Fruit fly (Drosophila melanogaster) whole organism, prepupa: Measurements from ENCODE around the gene Ptpa.

Experiments
- Blimp-1 ChIP-seq: fragments of 200-800 bp; sonication (Bioruptor generic); optimal IDR thresholded peaks from 3 replicates; lab custom pipeline; 2017; ENCODE audit warnings: missing biosample characterization, missing genetic modification characterization, mild to moderate bottlenecking, moderate library complexity, missing genetic modification reagents
- CG10669 ChIP-seq: fragments of 200-800 bp; sonication (Bioruptor generic); optimal IDR thresholded peaks from 3 replicates; lab custom pipeline; 2018; ENCODE audit warnings: missing biosample characterization, mild to moderate bottlenecking, missing genetic modification characterization, moderate library complexity
- CG11294 ChIP-seq: fragments of 200-800 bp; sonication (Bioruptor generic); IDR thresholded peaks from 2 replicates; pipeline ENCODE4 v1.3.6; 2022; ENCODE audit warnings: missing biosample characterization, missing genetic modification characterization
- CG11902 ChIP-seq: fragments of 200-800 bp; sonication (Bioruptor generic); optimal IDR thresholded peaks from 3 replicates; lab custom pipeline; 2016; ENCODE audit warnings: missing biosample characterization, missing genetic modification characterization
- CG15336 ChIP-seq: fragments of 200-800 bp; sonication (Bioruptor generic); IDR thresholded peaks from 2 replicates; pipeline ENCODE4 v1.3.6; 2022; ENCODE audit warnings: missing biosample characterization, missing genetic modification characterization
- CG16779 ChIP-seq: fragments of 200-800 bp; sonication (Bioruptor generic); optimal IDR thresholded peaks from 3 replicates; lab custom pipeline; 2017; ENCODE audit warnings: missing biosample characterization, mild to moderate bottlenecking, missing genetic modification characterization
- CG32006 ChIP-seq: fragments of 200-800 bp; sonication (Bioruptor generic); optimal IDR thresholded peaks from 3 replicates; lab custom pipeline; 2017; ENCODE audit warnings: missing biosample characterization, mild to moderate bottlenecking, missing genetic modification characterization
- CG4318 ChIP-seq: fragments of 200-800 bp; sonication (Bioruptor generic); optimal IDR thresholded peaks from 3 replicates; lab custom pipeline; 2017; ENCODE audit warnings: missing biosample characterization, mild to moderate bottlenecking, missing genetic modification characterization
- CG6163 ChIP-seq: fragments of 200-800 bp; sonication (Bioruptor generic); IDR thresholded peaks from 3 replicates; pipeline ENCODE4 v1.3.6; 2022; ENCODE audit warnings: missing biosample characterization, missing genetic modification characterization
- CG6276 ChIP-seq: fragments of 200-800 bp; sonication (Bioruptor generic); optimal IDR thresholded peaks from 2 replicates; lab custom pipeline; 2017; ENCODE audit warnings: missing biosample characterization, mild to moderate bottlenecking, missing genetic modification characterization
- CG6792 ChIP-seq: fragments of 200-800 bp; sonication (Bioruptor generic); optimal IDR thresholded peaks from 3 replicates; lab custom pipeline; 2016; ENCODE audit warnings: missing biosample characterization, missing genetic modification characterization
- CG6854 ChIP-seq: fragments of 200-800 bp; sonication (Bioruptor generic); optimal IDR thresholded peaks from 2 replicates; lab custom pipeline; 2017; ENCODE audit warnings: missing biosample characterization, mild to moderate bottlenecking, missing genetic modification characterization
- CG8119 ChIP-seq: fragments of 200-800 bp; sonication (Bioruptor generic); IDR thresholded peaks from 3 replicates; pipeline ENCODE4 v1.3.6; 2022; ENCODE audit warnings: missing biosample characterization, missing genetic modification characterization
- CG8319 ChIP-seq: fragments of 200-800 bp; sonication (Bioruptor generic); optimal IDR thresholded peaks from 3 replicates; lab custom pipeline; 2016; ENCODE audit warnings: missing biosample characterization, missing genetic modification characterization
- CG8632 ChIP-seq: fragments of 200-800 bp; sonication (Bioruptor generic); optimal IDR thresholded peaks from 3 replicates; lab custom pipeline; 2016; ENCODE audit warnings: missing biosample characterization, missing genetic modification characterization
- Eip75B ChIP-seq: fragments of 200-800 bp; sonication (Bioruptor generic); optimal IDR thresholded peaks from 3 replicates; lab custom pipeline; 2016; ENCODE audit warnings: missing biosample characterization, missing genetic modification characterization
- Eip78C ChIP-seq: fragments of 200-800 bp; sonication (Bioruptor generic); peaks from one replicate; lab custom pipeline; 2016; ENCODE audit warnings: missing biosample characterization, missing genetic modification characterization
- Eip93F ChIP-seq: fragments of 200-800 bp; sonication (Bioruptor generic); optimal IDR thresholded peaks from 2 replicates; lab custom pipeline; 2016; ENCODE audit warnings: missing biosample characterization, mild to moderate bottlenecking, missing genetic modification characterization
- Ets21C ChIP-seq: fragments of 200-800 bp; sonication (Bioruptor generic); optimal IDR thresholded peaks from 3 replicates; lab custom pipeline; 2016; ENCODE audit warnings: missing biosample characterization, missing genetic modification characterization
- Ets96B ChIP-seq: fragments of 200-800 bp; optimal IDR thresholded peaks from 2 replicates; lab custom pipeline; 2019; ENCODE audit warnings: missing biosample characterization, mild to moderate bottlenecking, missing genetic modification characterization, moderate library complexity
- Gug ChIP-seq: fragments of 200-800 bp; sonication (Bioruptor generic); IDR thresholded peaks from 2 replicates; pipeline ENCODE4 v1.3.6; 2022; ENCODE audit warnings: missing biosample characterization, missing genetic modification characterization
- Hr38 ChIP-seq: sonication (Bioruptor generic); optimal IDR thresholded peaks from 2 replicates; lab custom pipeline; 2016; ENCODE audit warnings: missing biosample characterization, missing genetic modification characterization
- Hr39 ChIP-seq: fragments of 200-800 bp; sonication (Bioruptor generic); optimal IDR thresholded peaks from 2 replicates; lab custom pipeline; 2016; ENCODE audit warnings: missing biosample characterization, missing genetic modification characterization
- Hr4 ChIP-seq: fragments of 200-800 bp; sonication (Bioruptor generic); optimal IDR thresholded peaks from 3 replicates; lab custom pipeline; 2016; ENCODE audit warnings: missing biosample characterization, missing genetic modification characterization
- Lpt ChIP-seq: fragments of 200-800 bp; sonication (Bioruptor generic); optimal IDR thresholded peaks from 3 replicates; lab custom pipeline; 2016; ENCODE audit warnings: missing biosample characterization, missing genetic modification characterization
- OdsH ChIP-seq: fragments of 200-800 bp; sonication (Bioruptor generic); optimal IDR thresholded peaks from 3 replicates; lab custom pipeline; 2016; ENCODE audit warnings: missing biosample characterization, missing genetic modification characterization
- Smox ChIP-seq: fragments of 200-800 bp; sonication (Bioruptor generic); optimal IDR thresholded peaks from 3 replicates; lab custom pipeline; 2016; ENCODE audit warnings: missing biosample characterization, missing genetic modification characterization
- Sox14 ChIP-seq: fragments of 200-800 bp; sonication (Bioruptor generic); optimal IDR thresholded peaks from 3 replicates; lab custom pipeline; 2016; ENCODE audit warnings: missing biosample characterization, missing genetic modification characterization
- Sox15 ChIP-seq: fragments of 200-800 bp; sonication (Bioruptor generic); optimal IDR thresholded peaks from 3 replicates; lab custom pipeline; 2016; ENCODE audit warnings: missing biosample characterization, missing genetic modification characterization
- acj6 ChIP-seq: fragments of 200-800 bp; sonication (Bioruptor generic); optimal IDR thresholded peaks from 3 replicates; lab custom pipeline; 2016; ENCODE audit warnings: missing biosample characterization, missing genetic modification characterization
- cyc ChIP-seq: fragments of 200-800 bp; sonication (Bioruptor generic); optimal IDR thresholded peaks from 3 replicates; lab custom pipeline; 2016; ENCODE audit warnings: missing biosample characterization, missing genetic modification characterization
- dac ChIP-seq: fragments of 200-800 bp; sonication (Bioruptor generic); optimal IDR thresholded peaks from 2 replicates; lab custom pipeline; 2017; ENCODE audit warnings: missing biosample characterization, mild to moderate bottlenecking, missing genetic modification characterization
- eg ChIP-seq: fragments of 200-800 bp; sonication (Bioruptor generic); IDR thresholded peaks from 3 replicates; pipeline ENCODE4 v1.3.6; 2022; ENCODE audit warnings: missing biosample characterization, missing genetic modification characterization
- esn ChIP-seq: fragments of 200-800 bp; sonication (Bioruptor generic); optimal IDR thresholded peaks from 2 replicates; lab custom pipeline; 2016; ENCODE audit warnings: missing biosample characterization, mild to moderate bottlenecking, missing genetic modification characterization, moderate library complexity
- fd59A ChIP-seq: fragments of 200-800 bp; sonication (Bioruptor generic); optimal IDR thresholded peaks from 2 replicates; lab custom pipeline; 2017; ENCODE audit warnings: missing biosample characterization, mild to moderate bottlenecking, missing genetic modification characterization, missing genetic modification reagents
- fd85E ChIP-seq: fragments of 200-800 bp; sonication (Bioruptor generic); optimal IDR thresholded peaks from 3 replicates; lab custom pipeline; 2016; ENCODE audit warnings: missing biosample characterization, missing genetic modification characterization
- fkh ChIP-seq: fragments of 200-800 bp; sonication (Bioruptor generic); optimal IDR thresholded peaks from 3 replicates; lab custom pipeline; 2017; ENCODE audit warnings: missing biosample characterization, mild to moderate bottlenecking, missing genetic modification characterization, moderate library complexity
- lz ChIP-seq: fragments of 200-800 bp; sonication (Bioruptor generic); optimal IDR thresholded peaks from 3 replicates; lab custom pipeline; 2016; ENCODE audit warnings: missing biosample characterization, missing genetic modification characterization
- pdm3 ChIP-seq: fragments of 200-800 bp; sonication (Bioruptor generic); optimal IDR thresholded peaks from 3 replicates; lab custom pipeline; 2016; ENCODE audit warnings: missing biosample characterization, missing genetic modification characterization
- salr ChIP-seq, 2 experiments: fragments of 200-800 bp; sonication (Bioruptor generic); optimal IDR thresholded peaks; 3 replicates each; lab custom pipeline; 2016 to 2018; ENCODE audit warnings: missing biosample characterization in 2 of 2, missing genetic modification characterization in 2 of 2, mild to moderate bottlenecking in 1 of 2
- ss ChIP-seq, 2 experiments: fragments of 200-800 bp; sonication (Bioruptor generic); optimal IDR thresholded peaks; 2 replicates in 1 of 2; 3 replicates in 1 of 2; lab custom pipeline; 2017 to 2018; ENCODE audit warnings: mild to moderate bottlenecking in 2 of 2, missing biosample characterization in 2 of 2, missing genetic modification characterization in 2 of 2, moderate library complexity in 1 of 2
- svp ChIP-seq: fragments of 200-800 bp; sonication (Bioruptor generic); peaks from one replicate; lab custom pipeline; 2016; ENCODE audit warnings: missing biosample characterization, missing genetic modification characterization
- vri ChIP-seq: fragments of 200-800 bp; sonication (Bioruptor generic); optimal IDR thresholded peaks from 3 replicates; lab custom pipeline; 2016; ENCODE audit warnings: missing biosample characterization, mild to moderate bottlenecking, missing genetic modification characterization

The Ptpa gene

dm6 chr2L:3368425-3368824, 8.4 kb upstream of the Ptpa start:
- no peak for TF ChIP-seq fd85E (GFP tag; lab: Kevin White, UChicago)
- TF ChIP-seq CG8119 (GFP tag; lab: Robert Waterston, UW) = no peak
- TF ChIP-seq Smox = no peak
- TF ChIP-seq, all 60 proteins: peak for 0

- TF ChIP-seq CG6163 = no peak
- TF ChIP-seq Blimp-1 (GFP tag; lab: Kevin White, UChicago) = no peak
- TF ChIP-seq CG11902 (GFP tag; lab: Kevin White, UChicago) = no peak
- TF ChIP-seq svp = peak; percentile 8
- no peak for TF ChIP-seq Eip75B
- no peak for TF ChIP-seq CG8319
- TF ChIP-seq Hr39 (GFP tag; lab: Kevin White, UChicago) = no peak
- TF ChIP-seq Ets96B (tag; lab: Kevin White, UChicago) = no peak
- TF ChIP-seq salr (GFP tag; optimal IDR thresholded peaks at IDR 0.05; lab: Kevin White, UChicago) = no peak
- no peak for TF ChIP-seq Hr38 (GFP tag; lab: Kevin White, UChicago)
- TF ChIP-seq Eip93F = no peak
- TF ChIP-seq pdm3 = no peak
- no peak for TF ChIP-seq CG32006 (GFP tag; lab: Kevin White, UChicago)
- TF ChIP-seq CG6792 (GFP tag; lab: Kevin White, UChicago) = no peak
- TF ChIP-seq CG8632 (GFP tag; lab: Kevin White, UChicago) = peak; percentile 1
- peak; percentile 17 for TF ChIP-seq vri
- TF ChIP-seq CG4318 = no peak
- TF ChIP-seq Sox14 (GFP tag; lab: Kevin White, UChicago) = no peak
- TF ChIP-seq ss (GFP tag; optimal IDR thresholded peaks at IDR 0.05; lab: Kevin White, UChicago) = no peak
- peak; percentile 17 for TF ChIP-seq fkh
- TF ChIP-seq Lpt (GFP tag; lab: Kevin White, UChicago) = no peak
- no peak for TF ChIP-seq Sox15 (GFP tag; lab: Kevin White, UChicago)
- no peak for TF ChIP-seq Hr4 (GFP tag; lab: Kevin White, UChicago)
- no peak for TF ChIP-seq lz (GFP tag; lab: Kevin White, UChicago)
- no peak for TF ChIP-seq CG6854 (GFP tag; lab: Kevin White, UChicago)
- TF ChIP-seq, all 60 proteins: peak for 4
Observed at dm6 chr2L:3369083-3369653, 7.6 kb upstream of the Ptpa start.

- TF ChIP-seq svp = peak; percentile 97
- no peak for TF ChIP-seq lz (GFP tag; lab: Kevin White, UChicago)
Observed at dm6 chr2L:3369822-3370221, 7.0 kb upstream of the Ptpa start.

dm6 chr2L:3370920-3371319, 5.9 kb upstream of the Ptpa start:
- TF ChIP-seq CG32006 (GFP tag; lab: Kevin White, UChicago) (no peak), fkh (no peak), cyc (GFP tag; lab: Kevin White, UChicago) (no peak), acj6 (GFP tag; lab: Kevin White, UChicago) (no peak), CG8632 (GFP tag; lab: Kevin White, UChicago) (no peak)

dm6 chr2L:3371340-3371739, 5.5 kb upstream of the Ptpa start:
- TF ChIP-seq Hr4 (GFP tag; lab: Kevin White, UChicago) = peak; percentile 43
- peak; percentile 38 for TF ChIP-seq Eip78C
- TF ChIP-seq Ets21C (GFP tag; lab: Kevin White, UChicago) = no peak
- TF ChIP-seq Eip75B = peak; percentile 0
- TF ChIP-seq Smox = no peak
- TF ChIP-seq CG16779 = peak; percentile 24
- TF ChIP-seq CG11294 (GFP tag; lab: Robert Waterston, UW) = peak; percentile 53; the same call in 1 of the 2 replicates
- peak; percentile 12 for TF ChIP-seq fd59A (GFP tag; lab: Kevin White, UChicago)
- TF ChIP-seq OdsH (GFP tag; lab: Kevin White, UChicago) = no peak
- peak; percentile 51 for TF ChIP-seq dac (GFP tag; lab: Kevin White, UChicago)
- peak; percentile 60; the same call in 1 of the 3 replicates for TF ChIP-seq CG8119 (GFP tag; lab: Robert Waterston, UW)
- peak; percentile 62 for TF ChIP-seq CG6163
- peak; percentile 37 for TF ChIP-seq CG6276 (GFP tag; lab: Kevin White, UChicago)
- peak; percentile 20 for TF ChIP-seq Ets96B (tag; lab: Kevin White, UChicago)
- TF ChIP-seq CG10669 (GFP tag; lab: Kevin White, UChicago) = peak; percentile 29
- peak; percentile 19 for TF ChIP-seq svp
- TF ChIP-seq CG4318 = peak; percentile 32
- TF ChIP-seq CG32006 (GFP tag; lab: Kevin White, UChicago) = peak; percentile 78
- peak; percentile 68 for TF ChIP-seq Gug (GFP tag; lab: Robert Waterston, UW)
- TF ChIP-seq esn = no peak
- no peak; the same call in 1 of the 3 replicates for TF ChIP-seq eg
- peak; percentile 59 for TF ChIP-seq CG15336
